Fruit fly (Drosophila melanogaster) whole organism, prepupa: Measurements from ENCODE around the gene CG32719.

Experiments used
- Blimp-1 ChIP-seq: fragments of 200-800 bp; sonication (Bioruptor generic); optimal IDR thresholded peaks from 3 replicates; lab custom pipeline; 2017; ENCODE audit warnings: missing biosample characterization, missing genetic modification characterization, mild to moderate bottlenecking, moderate library complexity, missing genetic modification reagents
- CG10631 ChIP-seq: fragments of 200-800 bp; sonication (Bioruptor generic); optimal IDR thresholded peaks from 2 replicates; lab custom pipeline; 2016; ENCODE audit warnings: missing biosample characterization, missing genetic modification characterization
- CG10669 ChIP-seq: fragments of 200-800 bp; sonication (Bioruptor generic); optimal IDR thresholded peaks from 3 replicates; lab custom pipeline; 2018; ENCODE audit warnings: missing biosample characterization, mild to moderate bottlenecking, missing genetic modification characterization, moderate library complexity
- CG11294 ChIP-seq: fragments of 200-800 bp; sonication (Bioruptor generic); IDR thresholded peaks from 2 replicates; pipeline ENCODE4 v1.3.6; 2022; ENCODE audit warnings: missing biosample characterization, missing genetic modification characterization
- CG11762 ChIP-seq: fragments of 200-800 bp; sonication (Bioruptor generic); optimal IDR thresholded peaks from 3 replicates; lab custom pipeline; 2016; ENCODE audit warnings: missing biosample characterization, missing genetic modification characterization; ENCODE audit not compliant: insufficient read depth
- CG15336 ChIP-seq: fragments of 200-800 bp; sonication (Bioruptor generic); IDR thresholded peaks from 2 replicates; pipeline ENCODE4 v1.3.6; 2022; ENCODE audit warnings: missing biosample characterization, missing genetic modification characterization
- CG1621 ChIP-seq: fragments of 200-800 bp; sonication (Bioruptor generic); optimal IDR thresholded peaks from 3 replicates; lab custom pipeline; 2018; ENCODE audit warnings: missing biosample characterization, mild to moderate bottlenecking, missing genetic modification characterization
- CG3032 ChIP-seq: fragments of 200-800 bp; optimal IDR thresholded peaks from 2 replicates; lab custom pipeline; 2019; ENCODE audit warnings: missing biosample characterization, mild to moderate bottlenecking, missing genetic modification characterization, moderate library complexity
- CG31627 ChIP-seq: fragments of 200-800 bp; sonication (Bioruptor generic); optimal IDR thresholded peaks from 3 replicates; lab custom pipeline; 2016; ENCODE audit warnings: missing biosample characterization, missing genetic modification characterization
- CG32006 ChIP-seq: fragments of 200-800 bp; sonication (Bioruptor generic); optimal IDR thresholded peaks from 3 replicates; lab custom pipeline; 2017; ENCODE audit warnings: missing biosample characterization, mild to moderate bottlenecking, missing genetic modification characterization
- CG34406 ChIP-seq: fragments of 200-800 bp; sonication (Bioruptor generic); optimal IDR thresholded peaks from 3 replicates; lab custom pipeline; 2016; ENCODE audit warnings: missing biosample characterization, missing genetic modification characterization
- CG3919 ChIP-seq: fragments of 200-800 bp; sonication (Bioruptor generic); optimal IDR thresholded peaks from 3 replicates; lab custom pipeline; 2016; ENCODE audit warnings: missing biosample characterization, missing genetic modification characterization
- CG4318 ChIP-seq: fragments of 200-800 bp; sonication (Bioruptor generic); optimal IDR thresholded peaks from 3 replicates; lab custom pipeline; 2017; ENCODE audit warnings: missing biosample characterization, mild to moderate bottlenecking, missing genetic modification characterization
- CG6163 ChIP-seq: fragments of 200-800 bp; sonication (Bioruptor generic); IDR thresholded peaks from 3 replicates; pipeline ENCODE4 v1.3.6; 2022; ENCODE audit warnings: missing biosample characterization, missing genetic modification characterization
- CG6792 ChIP-seq: fragments of 200-800 bp; sonication (Bioruptor generic); optimal IDR thresholded peaks from 3 replicates; lab custom pipeline; 2016; ENCODE audit warnings: missing biosample characterization, missing genetic modification characterization
- CG6808 ChIP-seq: fragments of 200-800 bp; sonication (Bioruptor generic); optimal IDR thresholded peaks from 3 replicates; lab custom pipeline; 2017; ENCODE audit warnings: missing biosample characterization, missing genetic modification characterization, mild to moderate bottlenecking, moderate library complexity, missing genetic modification reagents
- CG6854 ChIP-seq: fragments of 200-800 bp; sonication (Bioruptor generic); optimal IDR thresholded peaks from 2 replicates; lab custom pipeline; 2017; ENCODE audit warnings: missing biosample characterization, mild to moderate bottlenecking, missing genetic modification characterization
- CG7368 ChIP-seq: fragments of 200-800 bp; sonication (Bioruptor generic); optimal IDR thresholded peaks from 3 replicates; lab custom pipeline; 2016; ENCODE audit warnings: missing biosample characterization, missing genetic modification characterization
- CG8119 ChIP-seq: fragments of 200-800 bp; sonication (Bioruptor generic); IDR thresholded peaks from 3 replicates; pipeline ENCODE4 v1.3.6; 2022; ENCODE audit warnings: missing biosample characterization, missing genetic modification characterization
- CG8319 ChIP-seq: fragments of 200-800 bp; sonication (Bioruptor generic); optimal IDR thresholded peaks from 3 replicates; lab custom pipeline; 2016; ENCODE audit warnings: missing biosample characterization, missing genetic modification characterization
- CG8632 ChIP-seq: fragments of 200-800 bp; sonication (Bioruptor generic); optimal IDR thresholded peaks from 3 replicates; lab custom pipeline; 2016; ENCODE audit warnings: missing biosample characterization, missing genetic modification characterization
- CG9139 ChIP-seq: fragments of 200-800 bp; sonication (Bioruptor generic); optimal IDR thresholded peaks from 3 replicates; lab custom pipeline; 2017; ENCODE audit warnings: missing biosample characterization, mild to moderate bottlenecking, missing genetic modification characterization
- Eip75B ChIP-seq: fragments of 200-800 bp; sonication (Bioruptor generic); optimal IDR thresholded peaks from 3 replicates; lab custom pipeline; 2016; ENCODE audit warnings: missing biosample characterization, missing genetic modification characterization
- Eip78C ChIP-seq: fragments of 200-800 bp; sonication (Bioruptor generic); peaks from one replicate; lab custom pipeline; 2016; ENCODE audit warnings: missing biosample characterization, missing genetic modification characterization
- Eip93F ChIP-seq: fragments of 200-800 bp; sonication (Bioruptor generic); optimal IDR thresholded peaks from 2 replicates; lab custom pipeline; 2016; ENCODE audit warnings: missing biosample characterization, mild to moderate bottlenecking, missing genetic modification characterization
- Ets21C ChIP-seq: fragments of 200-800 bp; sonication (Bioruptor generic); optimal IDR thresholded peaks from 3 replicates; lab custom pipeline; 2016; ENCODE audit warnings: missing biosample characterization, missing genetic modification characterization
- Ets96B ChIP-seq: fragments of 200-800 bp; optimal IDR thresholded peaks from 2 replicates; lab custom pipeline; 2019; ENCODE audit warnings: missing biosample characterization, mild to moderate bottlenecking, missing genetic modification characterization, moderate library complexity
- Gug ChIP-seq: fragments of 200-800 bp; sonication (Bioruptor generic); IDR thresholded peaks from 2 replicates; pipeline ENCODE4 v1.3.6; 2022; ENCODE audit warnings: missing biosample characterization, missing genetic modification characterization
- Hr38 ChIP-seq: sonication (Bioruptor generic); optimal IDR thresholded peaks from 2 replicates; lab custom pipeline; 2016; ENCODE audit warnings: missing biosample characterization, missing genetic modification characterization
- Hr39 ChIP-seq: fragments of 200-800 bp; sonication (Bioruptor generic); optimal IDR thresholded peaks from 2 replicates; lab custom pipeline; 2016; ENCODE audit warnings: missing biosample characterization, missing genetic modification characterization
- Hr4 ChIP-seq: fragments of 200-800 bp; sonication (Bioruptor generic); optimal IDR thresholded peaks from 3 replicates; lab custom pipeline; 2016; ENCODE audit warnings: missing biosample characterization, missing genetic modification characterization
- Lpt ChIP-seq: fragments of 200-800 bp; sonication (Bioruptor generic); optimal IDR thresholded peaks from 3 replicates; lab custom pipeline; 2016; ENCODE audit warnings: missing biosample characterization, missing genetic modification characterization
- OdsH ChIP-seq: fragments of 200-800 bp; sonication (Bioruptor generic); optimal IDR thresholded peaks from 3 replicates; lab custom pipeline; 2016; ENCODE audit warnings: missing biosample characterization, missing genetic modification characterization
- Smox ChIP-seq: fragments of 200-800 bp; sonication (Bioruptor generic); optimal IDR thresholded peaks from 3 replicates; lab custom pipeline; 2016; ENCODE audit warnings: missing biosample characterization, missing genetic modification characterization
- Sox102F ChIP-seq: fragments of 200-800 bp; sonication (Bioruptor generic); optimal IDR thresholded peaks from 2 replicates; lab custom pipeline; 2016; ENCODE audit warnings: missing biosample characterization, mild to moderate bottlenecking, missing genetic modification characterization
- Sox14 ChIP-seq: fragments of 200-800 bp; sonication (Bioruptor generic); optimal IDR thresholded peaks from 3 replicates; lab custom pipeline; 2016; ENCODE audit warnings: missing biosample characterization, missing genetic modification characterization
- Sox15 ChIP-seq: fragments of 200-800 bp; sonication (Bioruptor generic); optimal IDR thresholded peaks from 3 replicates; lab custom pipeline; 2016; ENCODE audit warnings: missing biosample characterization, missing genetic modification characterization
- achi ChIP-seq: fragments of 200-800 bp; sonication (Bioruptor generic); optimal IDR thresholded peaks from 3 replicates; lab custom pipeline; 2016; ENCODE audit warnings: missing biosample characterization, missing genetic modification characterization
- cyc ChIP-seq: fragments of 200-800 bp; sonication (Bioruptor generic); optimal IDR thresholded peaks from 3 replicates; lab custom pipeline; 2016; ENCODE audit warnings: missing biosample characterization, missing genetic modification characterization
- dac ChIP-seq: fragments of 200-800 bp; sonication (Bioruptor generic); optimal IDR thresholded peaks from 2 replicates; lab custom pipeline; 2017; ENCODE audit warnings: missing biosample characterization, mild to moderate bottlenecking, missing genetic modification characterization
- dsx ChIP-seq: fragments of 200-800 bp; optimal IDR thresholded peaks from 3 replicates; lab custom pipeline; 2019; ENCODE audit warnings: missing biosample characterization, mild to moderate bottlenecking, missing genetic modification characterization, moderate library complexity; ENCODE audit not compliant: poor library complexity, severe bottlenecking
- eg ChIP-seq: fragments of 200-800 bp; sonication (Bioruptor generic); IDR thresholded peaks from 3 replicates; pipeline ENCODE4 v1.3.6; 2022; ENCODE audit warnings: missing biosample characterization, missing genetic modification characterization
- esn ChIP-seq: fragments of 200-800 bp; sonication (Bioruptor generic); optimal IDR thresholded peaks from 2 replicates; lab custom pipeline; 2016; ENCODE audit warnings: missing biosample characterization, mild to moderate bottlenecking, missing genetic modification characterization, moderate library complexity
- fd59A ChIP-seq: fragments of 200-800 bp; sonication (Bioruptor generic); optimal IDR thresholded peaks from 2 replicates; lab custom pipeline; 2017; ENCODE audit warnings: missing biosample characterization, mild to moderate bottlenecking, missing genetic modification characterization, missing genetic modification reagents
- fd85E ChIP-seq: fragments of 200-800 bp; sonication (Bioruptor generic); optimal IDR thresholded peaks from 3 replicates; lab custom pipeline; 2016; ENCODE audit warnings: missing biosample characterization, missing genetic modification characterization
- fkh ChIP-seq: fragments of 200-800 bp; sonication (Bioruptor generic); optimal IDR thresholded peaks from 3 replicates; lab custom pipeline; 2017; ENCODE audit warnings: missing biosample characterization, mild to moderate bottlenecking, missing genetic modification characterization, moderate library complexity
- net ChIP-seq: fragments of 200-800 bp; sonication (Bioruptor generic); optimal IDR thresholded peaks from 3 replicates; lab custom pipeline; 2016; ENCODE audit warnings: missing biosample characterization, missing genetic modification characterization
- pdm3 ChIP-seq: fragments of 200-800 bp; sonication (Bioruptor generic); optimal IDR thresholded peaks from 3 replicates; lab custom pipeline; 2016; ENCODE audit warnings: missing biosample characterization, missing genetic modification characterization
- spab ChIP-seq: fragments of 200-800 bp; sonication (Bioruptor generic); optimal IDR thresholded peaks from 2 replicates; lab custom pipeline; 2017; ENCODE audit warnings: missing biosample characterization, mild to moderate bottlenecking, missing genetic modification characterization, missing genetic modification reagents
- ss ChIP-seq, 2 experiments: fragments of 200-800 bp; sonication (Bioruptor generic); optimal IDR thresholded peaks; 2 replicates in 1 of 2; 3 replicates in 1 of 2; lab custom pipeline; 2017 to 2018; ENCODE audit warnings: mild to moderate bottlenecking in 2 of 2, missing biosample characterization in 2 of 2, missing genetic modification characterization in 2 of 2, moderate library complexity in 1 of 2
- svp ChIP-seq: fragments of 200-800 bp; sonication (Bioruptor generic); peaks from one replicate; lab custom pipeline; 2016; ENCODE audit warnings: missing biosample characterization, missing genetic modification characterization
- topi ChIP-seq: fragments of 200-800 bp; sonication (Bioruptor generic); optimal IDR thresholded peaks from 3 replicates; lab custom pipeline; 2016; ENCODE audit warnings: missing biosample characterization, missing genetic modification characterization
- vri ChIP-seq: fragments of 200-800 bp; sonication (Bioruptor generic); optimal IDR thresholded peaks from 3 replicates; lab custom pipeline; 2016; ENCODE audit warnings: missing biosample characterization, mild to moderate bottlenecking, missing genetic modification characterization

The CG32719 gene

dm6 chrX:7571200-7571599 is 23.4 kb upstream of the CG32719 start:
- TF ChIP-seq CG9139: peak; percentile 31
- peak; percentile 70 for TF ChIP-seq CG6163 (GFP tag; lab: Robert Waterston, UW)
- peak; percentile 49; the same call in 2 of the 3 replicates for TF ChIP-seq CG8119 (GFP tag; lab: Robert Waterston, UW)
- TF ChIP-seq CG11762 (GFP tag; lab: Kevin White, UChicago): no peak
- TF ChIP-seq CG8319 (GFP tag; lab: Kevin White, UChicago): peak; percentile 36
- TF ChIP-seq fkh (GFP tag; lab: Kevin White, UChicago): no peak
- TF ChIP-seq Hr38 (GFP tag; lab: Kevin White, UChicago): no peak
- no peak for TF ChIP-seq Ets21C (GFP tag; lab: Kevin White, UChicago)
- peak; percentile 37 for TF ChIP-seq CG8632 (GFP tag; lab: Kevin White, UChicago)
- TF ChIP-seq CG6792 (GFP tag; lab: Kevin White, UChicago): peak; percentile 56
- no peak for TF ChIP-seq Lpt (GFP tag; lab: Kevin White, UChicago)
- TF ChIP-seq Smox (GFP tag; lab: Kevin White, UChicago): peak; percentile 43
- TF ChIP-seq CG3032: peak; percentile 45
- peak; percentile 50 for TF ChIP-seq esn (GFP tag; lab: Kevin White, UChicago)
- TF ChIP-seq Blimp-1: no peak
- TF ChIP-seq Sox15 (GFP tag; lab: Kevin White, UChicago): no peak
- peak; percentile 68 for TF ChIP-seq CG3919 (GFP tag; lab: Kevin White, UChicago)
- no peak for TF ChIP-seq fd85E (GFP tag; lab: Kevin White, UChicago)
- TF ChIP-seq CG11294 (GFP tag; lab: Robert Waterston, UW): no peak
- TF ChIP-seq dac (GFP tag; lab: Kevin White, UChicago): no peak
- peak; percentile 29 for TF ChIP-seq dsx
- TF ChIP-seq Gug (GFP tag; lab: Robert Waterston, UW): no peak
- peak; percentile 25 for TF ChIP-seq net (GFP tag; lab: Kevin White, UChicago)
- TF ChIP-seq CG31627 (GFP tag; lab: Kevin White, UChicago): peak; percentile 22
- TF ChIP-seq Eip75B (GFP tag; lab: Kevin White, UChicago): peak; percentile 53
- TF ChIP-seq vri: no peak
- peak; percentile 49 for TF ChIP-seq CG34406 (GFP tag; lab: Kevin White, UChicago)
- peak; percentile 39 for TF ChIP-seq Sox102F (GFP tag; lab: Kevin White, UChicago)
- peak; percentile 27 to 35 for TF ChIP-seq ss (GFP tag; optimal IDR thresholded peaks at IDR 0.05; lab: Kevin White, UChicago)
- TF ChIP-seq OdsH: peak; percentile 43
- peak; percentile 58 for TF ChIP-seq CG7368 (GFP tag; lab: Kevin White, UChicago)
- no peak for TF ChIP-seq eg
- peak; percentile 33 for TF ChIP-seq CG10631 (GFP tag; lab: Kevin White, UChicago)
- peak; percentile 58 for TF ChIP-seq achi (GFP tag; lab: Kevin White, UChicago)
- TF ChIP-seq CG6854 (GFP tag; lab: Kevin White, UChicago): no peak
- peak; percentile 77 for TF ChIP-seq svp
- TF ChIP-seq CG15336: peak; percentile 57
- TF ChIP-seq CG6808: peak; percentile 49
- no peak for TF ChIP-seq Eip93F
- peak; percentile 37 for TF ChIP-seq CG1621 (tag; lab: Kevin White, UChicago)
- TF ChIP-seq Hr39 (GFP tag; lab: Kevin White, UChicago): peak; percentile 6
- peak; percentile 34 for TF ChIP-seq spab (GFP tag; lab: Kevin White, UChicago)
- TF ChIP-seq cyc (GFP tag; lab: Kevin White, UChicago): peak; percentile 52
- peak; percentile 49 for TF ChIP-seq CG32006 (GFP tag; lab: Kevin White, UChicago)
- peak; percentile 11 for TF ChIP-seq fd59A (GFP tag; lab: Kevin White, UChicago)
- peak; percentile 56 for TF ChIP-seq CG10669 (GFP tag; lab: Kevin White, UChicago)
- TF ChIP-seq Ets96B (tag; lab: Kevin White, UChicago): peak; percentile 65
- no peak for TF ChIP-seq CG4318 (GFP tag; lab: Kevin White, UChicago)
- TF ChIP-seq Sox14 (GFP tag; lab: Kevin White, UChicago): peak; percentile 12
- TF ChIP-seq Eip78C (GFP tag; lab: Kevin White, UChicago): peak; percentile 91
- peak; percentile 41 for TF ChIP-seq pdm3 (GFP tag; lab: Kevin White, UChicago)
- TF ChIP-seq Hr4 (GFP tag; lab: Kevin White, UChicago): peak; percentile 38
- peak; percentile 65 for TF ChIP-seq topi
